Fruit fly (Drosophila melanogaster): ENCODE results near the gene tau.

tau gene

DNA sequence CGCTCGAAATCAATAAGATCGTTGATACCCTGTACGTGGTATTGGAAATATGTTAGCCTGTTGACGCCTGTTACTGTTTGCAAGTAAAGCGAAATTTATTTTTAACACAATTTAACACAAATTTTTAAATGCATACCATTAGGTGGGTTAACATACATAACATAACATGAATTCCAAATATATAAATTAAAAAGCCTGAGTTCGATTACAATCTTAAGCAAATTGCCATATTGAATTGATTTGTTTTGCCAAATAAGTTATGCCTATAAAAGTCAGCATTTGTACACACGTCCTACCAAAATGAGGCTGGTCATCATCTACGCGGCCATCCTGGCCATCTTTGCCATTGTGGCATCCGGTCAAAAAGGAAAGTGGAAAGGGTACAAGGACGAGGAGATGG lies 37.2 kb upstream of the tau start, which contains the start of gene CG43319:
TSS of gene CG43319 (plus strand) at position 301 of the 400 bp plus-strand sequence.
- TF ChIP-seq CG8632 (GFP tag; optimal IDR thresholded peaks at IDR 0.05), result no peak
- no peak for TF ChIP-seq achi (GFP tag; optimal IDR thresholded peaks at IDR 0.05)
- TF ChIP-seq Eip78C (GFP tag), result peak; percentile 32

DNA sequence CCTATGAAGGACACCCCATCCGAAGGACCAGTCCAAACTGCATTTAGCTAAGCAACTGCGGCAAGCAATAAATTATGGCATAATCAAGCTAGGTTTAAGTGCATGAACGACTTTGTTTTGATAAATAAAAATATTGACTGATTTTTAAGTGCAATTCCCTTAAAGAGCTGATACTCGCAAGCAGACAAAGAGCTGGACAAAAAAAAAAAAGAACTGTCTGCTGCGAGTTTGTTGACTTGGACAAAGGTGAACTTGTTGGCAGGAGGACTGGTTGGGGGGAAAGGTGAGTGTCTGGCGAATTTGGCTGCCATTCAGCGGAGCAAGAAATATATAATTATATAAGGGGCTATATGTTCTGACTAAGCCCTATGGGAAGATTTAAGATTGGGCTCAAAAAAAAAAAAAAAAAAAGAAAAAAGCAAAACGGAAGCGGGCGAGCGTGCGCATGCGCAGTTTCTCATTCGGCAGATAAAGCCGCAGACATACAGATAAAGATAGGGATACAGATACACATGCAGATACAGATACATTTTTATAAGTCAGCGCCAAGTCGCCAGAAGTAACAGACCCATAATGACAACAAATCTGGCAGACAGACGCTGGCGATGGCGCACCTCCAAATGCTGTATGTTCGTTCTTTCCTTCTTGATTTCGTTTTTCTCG lies 36.0 kb upstream of the tau start:
- TF ChIP-seq CG32006 (GFP tag; optimal IDR thresholded peaks at IDR 0.05), result no peak
- TF ChIP-seq Smox (GFP tag; optimal IDR thresholded peaks at IDR 0.05), result no peak
- no peak for TF ChIP-seq Eip75B (GFP tag; optimal IDR thresholded peaks at IDR 0.05)
- peak; percentile 62 for TF ChIP-seq vri (GFP tag; optimal IDR thresholded peaks at IDR 0.05)
- no peak for TF ChIP-seq Met (GFP tag; optimal IDR thresholded peaks at IDR 0.05)
- TF ChIP-seq OdsH (GFP tag; optimal IDR thresholded peaks at IDR 0.05), result no peak
- TF ChIP-seq CG34406 (GFP tag; optimal IDR thresholded peaks at IDR 0.05), result no peak
- no peak for TF ChIP-seq spab (GFP tag; optimal IDR thresholded peaks at IDR 0.05)
- no peak for TF ChIP-seq CG3032 (tag; optimal IDR thresholded peaks at IDR 0.05)
- no peak for TF ChIP-seq Sox15 (GFP tag; optimal IDR thresholded peaks at IDR 0.05)
- no peak for TF ChIP-seq CG11294 (GFP tag; IDR thresholded peaks at IDR 0.05)
- no peak for TF ChIP-seq CG3919 (GFP tag; optimal IDR thresholded peaks at IDR 0.05)
- no peak for TF ChIP-seq CG11902 (GFP tag; optimal IDR thresholded peaks at IDR 0.05)
- no peak for TF ChIP-seq Lpt (GFP tag; optimal IDR thresholded peaks at IDR 0.05)
- TF ChIP-seq dac (GFP tag; optimal IDR thresholded peaks at IDR 0.05), result no peak
- TF ChIP-seq lz (GFP tag; optimal IDR thresholded peaks at IDR 0.05), result no peak
- no peak for TF ChIP-seq Gug (GFP tag; IDR thresholded peaks at IDR 0.05)
- no peak for TF ChIP-seq salr (GFP tag; optimal IDR thresholded peaks at IDR 0.05)
- no peak for TF ChIP-seq Ets96B (tag; optimal IDR thresholded peaks at IDR 0.05)
- no peak for TF ChIP-seq Hr4 (GFP tag; optimal IDR thresholded peaks at IDR 0.05)
- TF ChIP-seq fkh (GFP tag; optimal IDR thresholded peaks at IDR 0.05), result no peak
- no peak for TF ChIP-seq CG11762 (GFP tag; optimal IDR thresholded peaks at IDR 0.05; ENCODE audit: insufficient read depth)
- TF ChIP-seq CG6808 (GFP tag; optimal IDR thresholded peaks at IDR 0.05), result no peak
- no peak for TF ChIP-seq Sox14 (GFP tag; optimal IDR thresholded peaks at IDR 0.05)
- no peak; the same call in 1 of the 2 replicates for TF ChIP-seq CG15336 (GFP tag; IDR thresholded peaks at IDR 0.05)
- no peak for TF ChIP-seq CG6792 (GFP tag; optimal IDR thresholded peaks at IDR 0.05)
- TF ChIP-seq CG8632 (GFP tag; optimal IDR thresholded peaks at IDR 0.05), result no peak
- TF ChIP-seq Sox102F (GFP tag; optimal IDR thresholded peaks at IDR 0.05), result peak; percentile 25
- TF ChIP-seq fd85E (GFP tag; optimal IDR thresholded peaks at IDR 0.05), result no peak
- no peak for TF ChIP-seq CG16779 (tag; optimal IDR thresholded peaks at IDR 0.05)
- TF ChIP-seq topi (GFP tag; optimal IDR thresholded peaks at IDR 0.05), result no peak
- TF ChIP-seq CG31627 (GFP tag; optimal IDR thresholded peaks at IDR 0.05), result no peak
- peak; percentile 52 for TF ChIP-seq svp (GFP tag)
- TF ChIP-seq Blimp-1 (GFP tag; optimal IDR thresholded peaks at IDR 0.05), result no peak
- TF ChIP-seq Eip93F (GFP tag; optimal IDR thresholded peaks at IDR 0.05), result no peak
- TF ChIP-seq CG10669 (GFP tag; optimal IDR thresholded peaks at IDR 0.05), result no peak
- TF ChIP-seq ss (GFP tag; optimal IDR thresholded peaks at IDR 0.05), result peak in 1 of 2 experiments; percentile 75
- no peak for TF ChIP-seq esn (GFP tag; optimal IDR thresholded peaks at IDR 0.05)
- peak; percentile 55 for TF ChIP-seq Eip78C (GFP tag)
- TF ChIP-seq CG4318 (GFP tag; optimal IDR thresholded peaks at IDR 0.05), result no peak
- TF ChIP-seq CG8119 (GFP tag; IDR thresholded peaks at IDR 0.05), result no peak
